Worm (Caenorhabditis elegans) whole organism, L4 larva: ENCODE results near the gene T10F2.5.

Experiments
- F26F4.8 ChIP-seq: fragments of 200-800 bp; sonication (Bioruptor generic); conservative IDR thresholded peaks from 2 replicates; pipeline ENCODE4 v1.3.6; 2022; ENCODE audit warnings: missing genetic modification characterization, missing compliant biosample characterization
- F37D6.2 ChIP-seq: sonication (generic microtip); optimal IDR thresholded peaks from 2 replicates; lab custom pipeline; 2016; ENCODE audit warnings: mild to moderate bottlenecking, missing genetic modification characterization, missing compliant biosample characterization
- T20F7.1 ChIP-seq: fragments of 200-800 bp; sonication (Bioruptor generic); optimal IDR thresholded peaks from 2 replicates; lab custom pipeline; 2018; ENCODE audit warnings: mild to moderate bottlenecking, missing genetic modification characterization, missing compliant biosample characterization
- Y48G9A.11 ChIP-seq: fragments of 200-800 bp; sonication (Bioruptor generic); IDR thresholded peaks from 2 replicates; pipeline ENCODE4 v1.3.6; 2022; ENCODE audit warnings: missing genetic modification reagents, missing genetic modification characterization, missing compliant biosample characterization
- ZK546.5 ChIP-seq, 2 experiments: sonication (generic microtip); optimal IDR thresholded peaks; 2 replicates each; lab custom pipeline; 2017; ENCODE audit warnings: missing biosample characterization in 2 of 2, missing genetic modification characterization in 2 of 2
- aha-1 ChIP-seq: fragments of 150-350 bp; peaks from one replicate; lab custom pipeline; 2014; ENCODE audit warnings: missing biosample characterization, missing genetic modification characterization
- aly-2 ChIP-seq: sonication (generic microtip); optimal IDR thresholded peaks from 2 replicates; lab custom pipeline; 2018; ENCODE audit warnings: missing biosample characterization, missing genetic modification characterization
- ama-1 ChIP-seq: fragments of 150-350 bp; optimal IDR thresholded peaks from 2 replicates; lab custom pipeline; 2014; ENCODE audit warnings: inconsistent platforms, mixed read lengths
- arid-1 ChIP-seq: fragments of 200-800 bp; sonication (Bioruptor generic); conservative IDR thresholded peaks from 2 replicates; pipeline ENCODE4 v1.3.6; 2022; ENCODE audit warnings: missing genetic modification reagents, missing genetic modification characterization, missing compliant biosample characterization
- attf-4 ChIP-seq: sonication (generic microtip); optimal IDR thresholded peaks from 3 replicates; lab custom pipeline; 2017; ENCODE audit warnings: missing biosample characterization, missing genetic modification characterization
- ceh-20 ChIP-seq: fragments of 200-800 bp; sonication (Bioruptor generic); IDR thresholded peaks from 2 replicates; pipeline ENCODE4 v1.3.6; 2022; ENCODE audit warnings: missing genetic modification reagents, missing genetic modification characterization, missing compliant biosample characterization
- ceh-44 ChIP-seq: fragments of 200-800 bp; sonication (Bioruptor generic); IDR thresholded peaks from 2 replicates; pipeline ENCODE4 v1.3.6; 2022; ENCODE audit warnings: missing genetic modification reagents, missing genetic modification characterization, missing compliant biosample characterization
- ceh-62 ChIP-seq: sonication (generic microtip); optimal IDR thresholded peaks from 2 replicates; lab custom pipeline; 2017; ENCODE audit warnings: missing biosample characterization, missing genetic modification characterization
- cey-2 ChIP-seq: sonication (generic microtip); optimal IDR thresholded peaks from 3 replicates; lab custom pipeline; 2017; ENCODE audit warnings: missing genetic modification characterization, mild to moderate bottlenecking, missing compliant biosample characterization, antibody characterized with exemption, borderline replicate concordance; ENCODE audit not compliant: insufficient read depth
- daf-12 ChIP-seq: fragments of 150-350 bp; optimal IDR thresholded peaks from 2 replicates; lab custom pipeline; 2014; ENCODE audit warnings: missing biosample characterization, missing genetic modification reagents, missing genetic modification characterization
- daf-16 ChIP-seq, 3 experiments: sonication (generic microtip); optimal IDR thresholded peaks; 2 replicates each; lab custom pipeline; 2016 to 2017; ENCODE audit warnings: missing genetic modification characterization in 3 of 3, missing genetic modification reagents in 3 of 3, mild to moderate bottlenecking in 2 of 3, missing compliant biosample characterization in 2 of 3, missing biosample characterization in 1 of 3, moderate library complexity in 1 of 3
- daf-19 ChIP-seq: fragments of 200-800 bp; sonication (Bioruptor generic); conservative IDR thresholded peaks from 2 replicates; pipeline ENCODE4 v1.3.6; 2022; ENCODE audit warnings: missing genetic modification characterization, missing compliant biosample characterization
- daf-8 ChIP-seq: fragments of 200-800 bp; sonication (Bioruptor generic); IDR thresholded peaks from 2 replicates; pipeline ENCODE4 v1.3.6; 2022; ENCODE audit warnings: missing genetic modification characterization, missing compliant biosample characterization
- dmd-8 ChIP-seq: fragments of 200-800 bp; sonication (Bioruptor generic); IDR thresholded peaks from 2 replicates; pipeline ENCODE4 v1.3.6; 2022; ENCODE audit warnings: missing genetic modification characterization, missing compliant biosample characterization
- dmd-9 ChIP-seq: fragments of 200-800 bp; sonication (Bioruptor generic); IDR thresholded peaks from 2 replicates; pipeline ENCODE4 v1.3.6; 2022; ENCODE audit warnings: missing genetic modification reagents, missing genetic modification characterization, missing compliant biosample characterization
- dpl-1 ChIP-seq: fragments of 150-350 bp; optimal IDR thresholded peaks from 2 replicates; lab custom pipeline; 2014; ENCODE audit warnings: missing biosample characterization, missing genetic modification reagents, missing genetic modification characterization
- fkh-10 ChIP-seq: fragments of 150-350 bp; optimal IDR thresholded peaks from 2 replicates; lab custom pipeline; 2014; ENCODE audit warnings: missing biosample characterization, missing genetic modification reagents, missing genetic modification characterization
- fos-1 ChIP-seq: fragments of 150-350 bp; optimal IDR thresholded peaks from 2 replicates; lab custom pipeline; 2014; ENCODE audit warnings: missing biosample characterization, missing genetic modification characterization
- gei-8 ChIP-seq: fragments of 200-800 bp; sonication (Bioruptor generic); optimal IDR thresholded peaks from 2 replicates; lab custom pipeline; 2018; ENCODE audit warnings: mild to moderate bottlenecking, missing genetic modification characterization, missing compliant biosample characterization
- hmg-1.1 ChIP-seq: fragments of 200-800 bp; sonication (Bioruptor generic); IDR thresholded peaks from 2 replicates; pipeline ENCODE4 v1.3.6; 2022; ENCODE audit warnings: missing genetic modification reagents, missing genetic modification characterization, missing compliant biosample characterization
- jun-1 ChIP-seq: fragments of 150-350 bp; optimal IDR thresholded peaks from 2 replicates; lab custom pipeline; 2014; ENCODE audit warnings: missing biosample characterization, missing genetic modification reagents, missing genetic modification characterization
- lim-7 ChIP-seq: fragments of 200-800 bp; sonication (Bioruptor generic); IDR thresholded peaks from 2 replicates; pipeline ENCODE4 v1.3.6; 2022; ENCODE audit warnings: missing genetic modification characterization, missing compliant biosample characterization
- lin-13 ChIP-seq: fragments of 150-350 bp; optimal IDR thresholded peaks from 2 replicates; lab custom pipeline; 2014; ENCODE audit warnings: missing biosample characterization, missing genetic modification reagents, missing genetic modification characterization
- lin-15B ChIP-seq: fragments of 150-350 bp; sonication (generic microtip); optimal IDR thresholded peaks from 3 replicates; lab custom pipeline; 2014; ENCODE audit warnings: missing biosample characterization, missing genetic modification characterization
- lin-29 ChIP-seq: fragments of 200-800 bp; sonication (Bioruptor generic); IDR thresholded peaks from 2 replicates; pipeline ENCODE4 v1.3.6; 2022; ENCODE audit warnings: missing genetic modification reagents, missing genetic modification characterization, missing compliant biosample characterization
- lin-38 ChIP-seq: fragments of 200-800 bp; sonication (Bioruptor generic); IDR thresholded peaks from 2 replicates; pipeline ENCODE4 v1.3.6; 2022; ENCODE audit warnings: missing genetic modification reagents, missing genetic modification characterization, missing compliant biosample characterization
- madf-9 ChIP-seq: fragments of 200-800 bp; sonication (Bioruptor generic); conservative IDR thresholded peaks from 2 replicates; pipeline ENCODE4 v1.3.6; 2022; ENCODE audit warnings: missing genetic modification reagents, missing genetic modification characterization, missing compliant biosample characterization
- mdl-1 ChIP-seq, 2 experiments: fragments of 150-350 bp in 1 of 2; sonication (generic microtip) in 1 of 2; optimal IDR thresholded peaks; 2 replicates each; lab custom pipeline; 2014 to 2017; ENCODE audit warnings: missing biosample characterization in 2 of 2, missing genetic modification characterization in 2 of 2
- mep-1 ChIP-seq: fragments of 150-350 bp; sonication (generic microtip); optimal IDR thresholded peaks from 3 replicates; lab custom pipeline; 2014; ENCODE audit warnings: missing biosample characterization, missing genetic modification characterization
- mxl-2 ChIP-seq: fragments of 200-800 bp; sonication (Bioruptor generic); conservative IDR thresholded peaks from 2 replicates; pipeline ENCODE4 v1.3.6; 2022; ENCODE audit warnings: missing genetic modification reagents, missing genetic modification characterization, missing compliant biosample characterization
- nhr-11 ChIP-seq: fragments of 150-350 bp; optimal IDR thresholded peaks from 2 replicates; lab custom pipeline; 2014; ENCODE audit warnings: missing biosample characterization, missing genetic modification characterization
- nhr-237 ChIP-seq: sonication (generic microtip); optimal IDR thresholded peaks from 2 replicates; lab custom pipeline; 2017; ENCODE audit warnings: missing biosample characterization, missing genetic modification characterization
- nhr-25 ChIP-seq: sonication (generic microtip); optimal IDR thresholded peaks from 2 replicates; lab custom pipeline; 2017; ENCODE audit warnings: missing genetic modification characterization, mild to moderate bottlenecking, missing compliant biosample characterization, antibody characterized with exemption, moderate library complexity, borderline replicate concordance; ENCODE audit not compliant: insufficient read depth
- nhr-28 ChIP-seq: fragments of 150-350 bp; optimal IDR thresholded peaks from 2 replicates; lab custom pipeline; 2014; ENCODE audit warnings: missing biosample characterization, missing genetic modification characterization
- nhr-41 ChIP-seq: fragments of 200-800 bp; sonication (Bioruptor generic); IDR thresholded peaks from 2 replicates; pipeline ENCODE4 v1.3.6; 2022; ENCODE audit warnings: missing genetic modification reagents, missing genetic modification characterization, missing compliant biosample characterization
- nhr-42 ChIP-seq: fragments of 200-800 bp; sonication (Bioruptor generic); IDR thresholded peaks from 2 replicates; pipeline ENCODE4 v1.3.6; 2022; ENCODE audit warnings: missing genetic modification characterization, missing compliant biosample characterization
- nhr-48 ChIP-seq: sonication (generic microtip); optimal IDR thresholded peaks from 2 replicates; lab custom pipeline; 2016; ENCODE audit warnings: mild to moderate bottlenecking, missing genetic modification characterization, missing compliant biosample characterization
- php-3 ChIP-seq: fragments of 200-800 bp; sonication (Bioruptor generic); IDR thresholded peaks from 2 replicates; pipeline ENCODE4 v1.3.6; 2022; ENCODE audit warnings: missing genetic modification reagents, missing genetic modification characterization, missing compliant biosample characterization
- rbr-2 ChIP-seq: sonication (generic microtip); optimal IDR thresholded peaks from 2 replicates; lab custom pipeline; 2016; ENCODE audit warnings: missing genotype, missing genetic modification characterization, missing compliant biosample characterization
- sdz-12 ChIP-seq: fragments of 200-800 bp; sonication (Bioruptor generic); optimal IDR thresholded peaks from 2 replicates; lab custom pipeline; 2018; ENCODE audit warnings: mild to moderate bottlenecking, missing genetic modification characterization, missing compliant biosample characterization
- set-16 ChIP-seq: fragments of 200-800 bp; sonication (Bioruptor generic); IDR thresholded peaks from 2 replicates; pipeline ENCODE4 v1.3.6; 2022; ENCODE audit warnings: missing genetic modification reagents, missing genetic modification characterization, missing compliant biosample characterization
- tag-97 ChIP-seq: fragments of 200-800 bp; sonication (Bioruptor generic); IDR thresholded peaks from 2 replicates; pipeline ENCODE4 v1.3.6; 2022; ENCODE audit warnings: missing genetic modification characterization, missing compliant biosample characterization
- unc-130 ChIP-seq: sonication (generic microtip); optimal IDR thresholded peaks from 2 replicates; lab custom pipeline; 2016; ENCODE audit warnings: missing genetic modification reagents, missing genetic modification characterization, missing compliant biosample characterization
- unc-39 ChIP-seq: sonication (generic microtip); optimal IDR thresholded peaks from 2 replicates; lab custom pipeline; 2017; ENCODE audit warnings: missing biosample characterization, missing genetic modification characterization
- unc-62 ChIP-seq, 3 experiments: fragments of 150-350 bp in 1 of 3; sonication (generic microtip); optimal IDR thresholded peaks in 2 of 3; peaks in 1 of 3; 1 replicate in 1 of 3; 2 replicates in 2 of 3; lab custom pipeline; 2014 to 2017; ENCODE audit warnings: missing biosample characterization in 3 of 3, missing genetic modification characterization in 3 of 3, missing genetic modification reagents in 3 of 3, missing genotype in 1 of 3
- zfp-3 ChIP-seq: fragments of 200-800 bp; sonication (Bioruptor generic); conservative IDR thresholded peaks from 2 replicates; pipeline ENCODE4 v1.3.6; 2022; ENCODE audit warnings: missing genetic modification reagents, missing genetic modification characterization, missing compliant biosample characterization
- ztf-7 ChIP-seq: fragments of 150-350 bp; optimal IDR thresholded peaks from 2 replicates; lab custom pipeline; 2014; ENCODE audit warnings: missing biosample characterization, missing genetic modification characterization

Gene T10F2.5

ce11 chrIII:5201267-5201666 is 41.9 kb upstream of the T10F2.5 start:
- no peak for TF ChIP-seq daf-8
- no peak for TF ChIP-seq lim-7 (GFP tag; lab: Robert Waterston, UW)
- TF ChIP-seq zfp-3, result no peak
- peak; percentile 58 for TF ChIP-seq T20F7.1
- peak; percentile 41 for TF ChIP-seq ztf-7 (tag; lab: Kevin White, UChicago)
- TF ChIP-seq nhr-41 (GFP tag; lab: Robert Waterston, UW), result peak; percentile 57; the same call in 1 of the 2 replicates
- TF ChIP-seq fos-1 (tag; lab: Kevin White, UChicago), result no peak
- no peak for TF ChIP-seq lin-29 (GFP tag; lab: Robert Waterston, UW)
- no peak for TF ChIP-seq ceh-62 (tag; lab: Kevin White, UChicago)
- TF ChIP-seq unc-62 (GFP tag; optimal IDR thresholded peaks at IDR 0.05 in 1 of 2; lab: Kevin White, UChicago), result peak; percentile 15 to 98
- TF ChIP-seq unc-62 (tag; optimal IDR thresholded peaks at IDR 0.05; lab: Kevin White, UChicago), result no peak
- no peak for TF ChIP-seq Y48G9A.11 (GFP tag; lab: Robert Waterston, UW)
- no peak for TF ChIP-seq daf-19
- TF ChIP-seq nhr-28 (tag; lab: Kevin White, UChicago), result peak; percentile 99
- no peak for TF ChIP-seq ceh-20 (GFP tag; lab: Robert Waterston, UW)
- TF ChIP-seq sdz-12 (GFP tag; lab: Kevin White, UChicago), result no peak
- TF ChIP-seq rbr-2 (tag; lab: Kevin White, UChicago), result no peak
- TF ChIP-seq dmd-9 (GFP tag; lab: Robert Waterston, UW), result no peak
- TF ChIP-seq mdl-1 (tag; optimal IDR thresholded peaks at IDR 0.05; lab: Kevin White, UChicago), result no peak
- TF ChIP-seq php-3 (GFP tag; lab: Robert Waterston, UW), result peak; percentile 59; the same call in 1 of the 2 replicates
- TF ChIP-seq nhr-42, result no peak
- no peak for TF ChIP-seq attf-4
- no peak for TF ChIP-seq set-16
- TF ChIP-seq aha-1, result peak; percentile 86
- no peak for TF ChIP-seq nhr-25 (tag; lab: Kevin White, UChicago)
- TF ChIP-seq dpl-1, result peak; percentile 22
- TF ChIP-seq nhr-11 (tag; lab: Kevin White, UChicago), result no peak
- TF ChIP-seq mxl-2 (GFP tag; lab: Robert Waterston, UW), result no peak
- no peak for TF ChIP-seq gei-8
- TF ChIP-seq unc-39, result no peak
- TF ChIP-seq ceh-44 (GFP tag; lab: Robert Waterston, UW), result no peak
- TF ChIP-seq lin-15B (tag; lab: Kevin White, UChicago), result no peak
- no peak for TF ChIP-seq madf-9 (GFP tag; lab: Robert Waterston, UW)
- TF ChIP-seq F37D6.2 (tag; lab: Kevin White, UChicago), result no peak
- no peak for TF ChIP-seq lin-13 (GFP tag; lab: Kevin White, UChicago)
- no peak for TF ChIP-seq tag-97 (GFP tag; lab: Robert Waterston, UW)
- no peak for TF ChIP-seq jun-1
- TF ChIP-seq unc-130 (GFP tag; lab: Kevin White, UChicago), result no peak
- no peak for TF ChIP-seq daf-12 (tag; lab: Kevin White, UChicago)
- TF ChIP-seq fkh-10, result no peak
- TF ChIP-seq hmg-1.1, result no peak
- TF ChIP-seq F26F4.8 (GFP tag; lab: Robert Waterston, UW), result no peak
- no peak for TF ChIP-seq nhr-237
- peak; percentile 12 for TF ChIP-seq cey-2 (tag; lab: Kevin White, UChicago)
- TF ChIP-seq nhr-48 (tag; lab: Kevin White, UChicago), result peak; percentile 67
- TF ChIP-seq daf-16 (GFP tag; optimal IDR thresholded peaks at IDR 0.05; lab: Kevin White, UChicago), result peak in 1 of 2 experiments; percentile 26
- peak; percentile 94 for TF ChIP-seq daf-16 (tag; optimal IDR thresholded peaks at IDR 0.05; lab: Kevin White, UChicago)
- TF ChIP-seq arid-1 (GFP tag; lab: Robert Waterston, UW), result no peak
- no peak for TF ChIP-seq dmd-8 (GFP tag; lab: Robert Waterston, UW)
- no peak for TF ChIP-seq aly-2
- no peak for TF ChIP-seq lin-38 (GFP tag; lab: Robert Waterston, UW)
- no peak for TF ChIP-seq ZK546.5 (tag; optimal IDR thresholded peaks at IDR 0.05; lab: Kevin White, UChicago)
- no peak for TF ChIP-seq ama-1 (lab: Kevin White, UChicago)
- TF ChIP-seq mep-1 (tag; lab: Kevin White, UChicago), result peak; percentile 73
